Worm (Caenorhabditis elegans): Measurements from ENCODE around the gene ugt-39.

- TF ChIP-seq ceh-82 (tag; optimal IDR thresholded peaks at IDR 0.05) = no peak
- TF ChIP-seq nhr-43 (tag; optimal IDR thresholded peaks at IDR 0.05; ENCODE audit: poor library complexity, severe bottlenecking) = no peak
- no peak for TF ChIP-seq fkh-10 (GFP tag; optimal IDR thresholded peaks at IDR 0.05)
- TF ChIP-seq nhr-237 (tag; optimal IDR thresholded peaks at IDR 0.05) = no peak
- TF ChIP-seq ama-1 (optimal IDR thresholded peaks at IDR 0.05) = no peak
- no peak for TF ChIP-seq pqm-1 (tag; optimal IDR thresholded peaks at IDR 0.05)
- TF ChIP-seq nfya-1 (tag; optimal IDR thresholded peaks at IDR 0.05; ENCODE audit: insufficient read depth) = no peak
- TF ChIP-seq mml-1 (tag; optimal IDR thresholded peaks at IDR 0.05) = no peak
- TF ChIP-seq ztf-4 (tag; optimal IDR thresholded peaks at IDR 0.05) = no peak
- TF ChIP-seq nhr-28 (tag; optimal IDR thresholded peaks at IDR 0.05) = no peak
Observed at ce11 chrV:7136859-7137258, 20.1 kb upstream of the ugt-39 start.
